Fruit fly (Drosophila melanogaster) whole organism, embryonic: ENCODE data around the gene ph-d.

Experiments
- Bdp1 ChIP-seq: fragments of 200-800 bp; sonication (Bioruptor generic); optimal IDR thresholded peaks from 3 replicates; lab custom pipeline; 2016; ENCODE audit warnings: missing biosample characterization, missing genetic modification characterization
- CG11456 ChIP-seq: fragments of 200-800 bp; sonication (Bioruptor generic); IDR thresholded peaks from 3 replicates; pipeline ENCODE4 v1.3.6; 2022; ENCODE audit warnings: missing biosample characterization, missing genetic modification characterization
- CG16863 ChIP-seq: fragments of 200-800 bp; sonication (Bioruptor generic); optimal IDR thresholded peaks from 3 replicates; lab custom pipeline; 2016; ENCODE audit warnings: missing biosample characterization, missing genetic modification characterization
- CG7745 ChIP-seq: fragments of 200-800 bp; sonication (Bioruptor generic); optimal IDR thresholded peaks from 2 replicates; lab custom pipeline; 2018; ENCODE audit warnings: missing biosample characterization, mild to moderate bottlenecking, missing genetic modification characterization, moderate library complexity
- Dll ChIP-seq: fragments of 200-800 bp; sonication (Bioruptor generic); IDR thresholded peaks from 4 replicates; pipeline ENCODE4 v1.3.6; 2022; ENCODE audit warnings: missing biosample characterization, missing genetic modification characterization; ENCODE audit not compliant: partially characterized antibody
- Doc2 ChIP-seq: fragments of 200-800 bp; sonication (Bioruptor generic); IDR thresholded peaks from 2 replicates; pipeline ENCODE4 v1.3.6; 2022; ENCODE audit warnings: missing biosample characterization, missing genetic modification characterization
- NfI ChIP-seq: fragments of 200-800 bp; sonication (Bioruptor generic); optimal IDR thresholded peaks from 3 replicates; lab custom pipeline; 2018; ENCODE audit warnings: missing biosample characterization, mild to moderate bottlenecking, missing genetic modification characterization, moderate library complexity
- slou ChIP-seq: fragments of 200-800 bp; sonication (Bioruptor generic); optimal IDR thresholded peaks from 3 replicates; lab custom pipeline; 2016; ENCODE audit warnings: missing biosample characterization, missing genetic modification characterization
- usp ChIP-seq: fragments of >200 bp; optimal IDR thresholded peaks from 2 replicates; lab custom pipeline; 2017; ENCODE audit warnings: missing biosample characterization, missing genetic modification characterization

dm6 chrX:2083109-2083508 is 40.0 kb downstream of the ph-d start:
- TF ChIP-seq CG7745 (tag; lab: Kevin White, UChicago): no peak
- no peak for TF ChIP-seq slou (GFP tag; lab: Kevin White, UChicago)
- TF ChIP-seq Bdp1 (GFP tag; lab: Kevin White, UChicago): no peak
- TF ChIP-seq CG16863 (GFP tag; lab: Kevin White, UChicago): no peak
- TF ChIP-seq CG11456: peak; percentile 85
- TF ChIP-seq usp (GFP tag; lab: Kevin White, UChicago): no peak
- TF ChIP-seq Dll (GFP tag; lab: Robert Waterston, UW): no peak
- peak; percentile 73 for TF ChIP-seq NfI (GFP tag; lab: Kevin White, UChicago)
- no peak for TF ChIP-seq Doc2 (GFP tag; lab: Robert Waterston, UW)
